Fruit fly (Drosophila melanogaster): ENCODE results near the gene CG13856.
A peak's percentile ranks its signal among the peaks of the same experiment; 100 is the strongest.

CG13856 gene

DNA sequence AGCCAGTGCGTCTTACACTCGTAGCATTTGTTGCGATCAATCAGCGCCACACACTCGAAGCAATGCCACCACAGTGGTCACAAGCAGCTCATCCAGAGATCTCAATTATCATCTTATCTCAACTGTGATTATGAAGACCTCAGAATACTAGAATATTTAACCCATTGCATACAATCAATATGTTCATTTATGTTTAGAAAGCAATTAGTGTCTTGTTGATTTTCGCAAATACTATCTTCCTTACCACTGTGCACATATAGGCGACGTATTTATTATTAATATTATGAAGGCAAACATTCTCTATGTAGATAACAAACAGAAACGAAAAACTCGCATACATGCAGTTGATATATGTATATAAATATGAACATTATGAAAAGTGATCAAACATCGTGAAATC is 43.6 kb upstream of the CG13856 start (continued):
- TF ChIP-seq ey (GFP tag; optimal IDR thresholded peaks at IDR 0.05) (peak; percentile 89), CG32264 (GFP tag; optimal IDR thresholded peaks at IDR 0.05) (peak; percentile 23), OdsH (GFP tag; optimal IDR thresholded peaks at IDR 0.05) (peak; percentile 92)

DNA sequence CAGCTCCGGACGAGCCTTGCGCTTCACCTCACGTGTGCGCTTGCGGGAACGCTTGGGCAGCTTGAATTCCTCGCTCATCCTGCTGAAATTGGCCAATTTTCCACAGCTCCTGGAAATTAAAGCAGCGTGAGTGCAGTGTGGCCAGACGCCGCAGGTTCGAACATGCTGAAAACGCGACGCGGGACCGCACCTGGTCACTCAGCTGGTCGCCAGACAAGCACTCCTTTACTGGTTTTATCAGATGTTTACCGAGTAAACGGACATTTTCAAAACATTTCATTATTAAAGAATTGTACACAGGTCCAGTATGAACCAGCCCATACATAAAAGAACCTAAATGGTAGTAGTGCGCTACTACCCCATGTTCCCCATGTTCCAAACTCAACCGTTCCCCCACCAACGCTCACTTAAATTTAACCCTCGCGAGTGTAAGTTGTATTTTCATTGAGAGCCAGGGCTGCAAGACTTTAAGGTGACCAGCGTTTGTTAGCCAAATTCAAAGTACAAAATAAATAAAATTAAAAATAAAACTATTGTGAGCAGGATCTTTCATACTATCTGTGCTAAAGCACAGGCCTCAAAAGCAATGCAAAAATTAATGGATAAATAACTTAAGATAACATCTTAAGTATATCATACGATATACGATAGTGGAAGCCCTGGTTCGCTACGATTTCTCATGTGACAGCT is 40.1 kb upstream of the CG13856 start, which contains the start of the genes JMJD6, CG7071 and Muted:
Gene JMJD6, minus strand, starts transcription at position 154 of the 690 bp plus-strand sequence.
Gene CG7071, plus strand, starts transcription at position 403 of the 690 bp plus-strand sequence.
Gene Muted, plus strand, starts transcription at position 403 of the 690 bp plus-strand sequence.
- TF ChIP-seq rgr (GFP tag; optimal IDR thresholded peaks at IDR 0.05), result peak; percentile 92
- peak; percentile 91 for TF ChIP-seq fru (GFP tag; optimal IDR thresholded peaks at IDR 0.05)
- no peak for TF ChIP-seq Abd-B (GFP tag; optimal IDR thresholded peaks at IDR 0.05)
- TF ChIP-seq brk (GFP tag; optimal IDR thresholded peaks at IDR 0.05), result peak; percentile 94
- TF ChIP-seq pan (optimal IDR thresholded peaks at IDR 0.05), result no peak
- TF ChIP-seq ey (GFP tag; optimal IDR thresholded peaks at IDR 0.05), result peak; percentile 92
- peak; percentile 68 for TF ChIP-seq Hr83 (GFP tag; optimal IDR thresholded peaks at IDR 0.05; ENCODE audit: poor library complexity, severe bottlenecking)
- TF ChIP-seq jim (GFP tag; optimal IDR thresholded peaks at IDR 0.05), result no peak
- TF ChIP-seq h (GFP tag; optimal IDR thresholded peaks at IDR 0.05), result peak; percentile 94
- no peak for TF ChIP-seq Dif (GFP tag; optimal IDR thresholded peaks at IDR 0.05; ENCODE audit: partially characterized antibody)
- no peak for TF ChIP-seq dl (GFP tag; optimal IDR thresholded peaks at IDR 0.05; ENCODE audit: insufficient read depth in 1 of 2, partially characterized antibody in 2 of 2)
- no peak for TF ChIP-seq Rel (GFP tag; optimal IDR thresholded peaks at IDR 0.05)
- peak; percentile 58 for TF ChIP-seq Rel (tag; optimal IDR thresholded peaks at IDR 0.05)
- TF ChIP-seq OdsH (GFP tag; optimal IDR thresholded peaks at IDR 0.05), result peak; percentile 91
- peak; percentile 89 for TF ChIP-seq Sp1 (GFP tag; optimal IDR thresholded peaks at IDR 0.05)
- TF ChIP-seq woc (GFP tag; optimal IDR thresholded peaks at IDR 0.05), result peak; percentile 75
- TF ChIP-seq sv (GFP tag; optimal IDR thresholded peaks at IDR 0.05), result peak; percentile 91
- TF ChIP-seq HLH106 (tag; optimal IDR thresholded peaks at IDR 0.05), result peak; percentile 87
- TF ChIP-seq dsf (GFP tag; optimal IDR thresholded peaks at IDR 0.05; ENCODE audit: borderline replicate concordance), result peak; percentile 92
- no peak for TF ChIP-seq CrebA (GFP tag; optimal IDR thresholded peaks at IDR 0.05; ENCODE audit: borderline replicate concordance)
- TF ChIP-seq Myc (optimal IDR thresholded peaks at IDR 0.05), result peak; percentile 55
- no peak for TF ChIP-seq usp (GFP tag; optimal IDR thresholded peaks at IDR 0.05)
- no peak for TF ChIP-seq GATAd (GFP tag; optimal IDR thresholded peaks at IDR 0.05)
- no peak for TF ChIP-seq Vsx2 (GFP tag; optimal IDR thresholded peaks at IDR 0.05; ENCODE audit: partially characterized antibody)
- TF ChIP-seq sage (GFP tag; optimal IDR thresholded peaks at IDR 0.05), result peak; percentile 71
- no peak for TF ChIP-seq N (GFP tag; optimal IDR thresholded peaks at IDR 0.05)
- TF ChIP-seq Hnf4 (GFP tag; optimal IDR thresholded peaks at IDR 0.05), result peak; percentile 95
- TF ChIP-seq lola (GFP tag; optimal IDR thresholded peaks at IDR 0.05), result no peak
- no peak for TF ChIP-seq Hr78 (GFP tag; optimal IDR thresholded peaks at IDR 0.05)
- TF ChIP-seq dmrt93B (GFP tag; optimal IDR thresholded peaks at IDR 0.05), result peak; percentile 77
- peak; percentile 84 for TF ChIP-seq psq (GFP tag; optimal IDR thresholded peaks at IDR 0.05)
- TF ChIP-seq tai (GFP tag; optimal IDR thresholded peaks at IDR 0.05), result no peak
- TF ChIP-seq br (GFP tag; optimal IDR thresholded peaks at IDR 0.05), result peak; percentile 94
- peak; percentile 18 for TF ChIP-seq Mio (GFP tag; optimal IDR thresholded peaks at IDR 0.05)
- TF ChIP-seq CG32264 (GFP tag; optimal IDR thresholded peaks at IDR 0.05), result peak; percentile 64
- peak; percentile 91 for TF ChIP-seq CG9705 (GFP tag; optimal IDR thresholded peaks at IDR 0.05)
- no peak for TF ChIP-seq Dfd (GFP tag; optimal IDR thresholded peaks at IDR 0.05)
- TF ChIP-seq foxo (GFP tag; optimal IDR thresholded peaks at IDR 0.05), result peak in 1 of 2 experiments; percentile 96
- peak; percentile 91 for TF ChIP-seq Jra (GFP tag; optimal IDR thresholded peaks at IDR 0.05)

Data from whole organism, wandering third instar larva.